Worm (Caenorhabditis elegans): ENCODE measurements around the gene heh-1.

DNA sequence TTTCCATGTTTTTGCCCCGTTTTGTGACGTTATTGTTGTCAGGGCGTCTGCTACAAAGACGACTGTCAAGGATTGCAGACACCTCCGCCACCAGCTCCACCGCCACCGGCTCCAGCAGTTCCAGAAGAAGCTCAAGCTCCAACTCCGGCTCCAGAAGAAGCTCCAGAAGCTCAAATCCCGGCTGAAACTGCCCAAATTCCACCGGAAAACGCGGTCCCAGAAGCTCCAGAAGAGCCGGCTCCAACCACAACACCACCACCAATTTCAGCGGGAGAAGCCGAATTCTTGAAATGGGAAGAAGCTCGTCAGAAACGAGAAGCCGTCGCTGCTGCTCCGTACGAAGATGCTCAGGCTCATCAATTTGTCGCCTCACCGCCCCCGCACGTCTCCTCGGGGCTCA lies 22.5 kb downstream of the heh-1 start:
- TF ChIP-seq elt-3 (tag; optimal IDR thresholded peaks at IDR 0.05) (no peak), egl-27 (tag; optimal IDR thresholded peaks at IDR 0.05) (no peak), nhr-28 (tag; optimal IDR thresholded peaks at IDR 0.05) (no peak), R02D3.7 (tag; optimal IDR thresholded peaks at IDR 0.05) (no peak), ztf-11 (tag; optimal IDR thresholded peaks at IDR 0.05) (no peak), fos-1 (tag; optimal IDR thresholded peaks at IDR 0.05) (no peak), mdl-1 (tag; optimal IDR thresholded peaks at IDR 0.05) (no peak), unc-62 (GFP tag; optimal IDR thresholded peaks at IDR 0.05) (no peak), nfya-1 (tag; optimal IDR thresholded peaks at IDR 0.05; ENCODE audit: insufficient read depth) (no peak), nhr-11 (tag; optimal IDR thresholded peaks at IDR 0.05) (no peak), skn-1 (tag; optimal IDR thresholded peaks at IDR 0.05) (no peak), zag-1 (tag; optimal IDR thresholded peaks at IDR 0.05) (no peak), snpc-4 (tag; optimal IDR thresholded peaks at IDR 0.05) (no peak), ceh-28 (tag; optimal IDR thresholded peaks at IDR 0.05) (no peak)
